Fruit fly (Drosophila melanogaster) S2 (cell line): ENCODE results near the gene CG34313.

Experiments used
- CG8478 ChIP-seq: fragments of >200 bp; optimal IDR thresholded peaks from 2 replicates; lab custom pipeline; 2018
- CTCF ChIP-seq, 2 experiments: fragments of >200 bp; optimal IDR thresholded peaks; 2 replicates each; lab custom pipeline; 2018

- TF ChIP-seq CG8478 (lab: Kevin White, UChicago) (no peak), CTCF (optimal IDR thresholded peaks at IDR 0.05; lab: Kevin White, UChicago) (no peak)
Measured at dm6 chr2L:16882372-16882771, 3.1 kb downstream of the CG34313 start.
